Fruit fly (Drosophila melanogaster): ENCODE data around the gene mask.

Gene mask

DNA sequence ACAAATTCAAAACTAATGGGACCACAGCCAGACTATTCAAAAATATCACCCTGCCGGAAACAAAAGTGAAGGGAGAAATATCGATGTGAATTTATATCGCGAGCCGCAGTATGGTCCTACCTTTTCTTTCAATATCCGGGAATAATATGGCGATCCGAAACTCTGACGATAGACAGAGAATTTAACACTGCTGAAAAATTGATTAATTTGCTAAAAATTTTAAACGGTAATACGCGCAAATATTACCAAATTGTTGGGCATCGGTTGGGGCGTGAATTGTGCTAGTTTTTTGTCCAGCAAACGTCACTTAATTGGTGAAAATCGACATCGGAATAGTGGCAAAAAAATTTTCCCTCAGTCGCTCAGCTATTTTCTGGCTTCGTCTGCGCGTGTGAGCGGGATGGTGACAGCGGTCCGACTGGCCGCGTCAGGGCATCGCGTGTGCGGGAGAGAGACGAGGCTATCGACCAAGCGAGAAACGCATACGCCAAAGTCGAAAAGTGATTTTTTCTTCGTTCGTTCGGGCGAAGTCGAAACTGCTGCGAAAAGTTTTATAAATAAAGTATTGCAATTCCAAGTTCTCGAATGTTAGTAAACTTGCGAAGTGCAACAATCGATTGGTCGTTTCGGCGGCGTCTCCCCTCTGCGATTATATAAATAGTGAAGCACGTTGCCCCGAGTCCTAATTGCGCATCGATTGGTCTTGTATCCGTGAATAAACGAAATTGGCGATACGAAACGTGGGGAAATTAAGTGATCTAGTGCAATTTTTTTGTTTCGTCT lies at the start of gene mask:
TSS of gene mask (plus strand) at position 140 of the 783 bp plus-strand sequence.
- TF ChIP-seq CG8478 (optimal IDR thresholded peaks at IDR 0.05): no peak
- TF ChIP-seq CTCF (optimal IDR thresholded peaks at IDR 0.05): no peak

DNA sequence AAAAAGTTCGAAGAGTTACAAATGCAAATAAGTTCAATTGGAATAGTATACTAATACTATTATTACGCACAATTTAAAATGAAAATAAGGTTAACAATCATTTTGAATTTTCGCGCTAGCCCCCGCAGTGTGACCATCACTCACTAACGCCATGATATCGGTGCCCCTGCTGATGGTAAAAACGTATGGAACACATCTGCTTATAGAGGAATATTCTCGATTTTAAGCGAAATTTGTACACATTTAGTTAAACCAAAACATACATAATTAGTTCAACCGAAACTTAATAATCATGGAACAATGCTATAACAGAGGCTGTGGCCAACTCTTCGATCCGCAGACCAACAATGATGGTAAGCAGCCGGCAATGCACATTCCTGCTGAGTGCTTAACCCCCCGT lies 44.2 kb upstream of the mask start, which contains the start of gene mora:
TSS of gene mora (plus strand) at position 172 of the 400 bp plus-strand sequence.
- TF ChIP-seq CTCF (optimal IDR thresholded peaks at IDR 0.05): no peak
- no peak for TF ChIP-seq CG8478 (optimal IDR thresholded peaks at IDR 0.05)

DNA sequence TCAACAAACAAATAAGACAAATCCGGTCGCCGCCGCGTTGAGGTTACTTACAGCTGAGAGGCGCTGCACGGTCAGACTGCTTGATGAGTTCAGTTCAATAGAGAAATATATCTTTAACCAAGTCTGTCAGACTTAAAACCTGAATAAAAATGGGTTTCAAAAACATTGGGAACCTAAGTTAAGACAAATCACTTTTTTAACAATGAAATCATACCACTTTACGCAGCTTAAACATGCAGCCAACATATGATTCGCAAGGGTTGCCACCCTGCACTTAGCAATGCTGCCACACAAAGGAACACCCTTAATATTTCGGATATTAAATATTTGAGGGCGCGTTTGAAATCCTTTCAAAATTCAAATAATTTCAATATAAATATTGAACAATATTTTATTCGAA lies 41.7 kb upstream of the mask start, which contains the start of gene CG5515:
TSS of gene CG5515 (minus strand) at position 278 of the 400 bp plus-strand sequence.
- TF ChIP-seq CTCF (optimal IDR thresholded peaks at IDR 0.05) (no peak), CG8478 (optimal IDR thresholded peaks at IDR 0.05) (no peak)

DNA sequence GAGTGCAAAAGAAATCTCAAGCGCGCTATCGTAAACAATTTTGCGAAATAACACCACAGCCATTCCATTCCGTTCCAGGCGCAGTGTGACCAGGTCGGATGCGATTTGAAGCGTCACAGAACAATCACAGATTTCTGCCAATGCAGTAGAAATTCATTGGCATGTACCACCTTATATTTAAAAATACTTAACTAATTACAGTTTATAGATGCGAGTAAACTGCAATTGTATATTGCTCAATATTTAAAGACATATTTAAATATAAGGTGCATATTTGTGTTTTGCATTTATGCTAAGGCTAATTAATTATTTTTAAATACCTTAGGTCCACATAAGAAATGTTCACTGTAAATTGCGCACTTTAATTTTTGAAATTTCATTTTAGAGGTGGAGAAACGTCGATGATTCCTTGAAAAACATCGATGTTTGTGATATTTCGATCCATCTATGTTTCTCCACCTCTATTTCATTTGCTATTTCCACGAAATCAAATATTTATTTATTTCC lies 36.9 kb upstream of the mask start, which contains the start of the genes SMC6 and CG6204:
TSS of gene SMC6 (minus strand) at position 51 of the 507 bp plus-strand sequence.
TSS of gene CG6204 (plus strand) at position 460 of the 507 bp plus-strand sequence.
- no peak for TF ChIP-seq CTCF (optimal IDR thresholded peaks at IDR 0.05)
- no peak for TF ChIP-seq CG8478 (optimal IDR thresholded peaks at IDR 0.05)

DNA sequence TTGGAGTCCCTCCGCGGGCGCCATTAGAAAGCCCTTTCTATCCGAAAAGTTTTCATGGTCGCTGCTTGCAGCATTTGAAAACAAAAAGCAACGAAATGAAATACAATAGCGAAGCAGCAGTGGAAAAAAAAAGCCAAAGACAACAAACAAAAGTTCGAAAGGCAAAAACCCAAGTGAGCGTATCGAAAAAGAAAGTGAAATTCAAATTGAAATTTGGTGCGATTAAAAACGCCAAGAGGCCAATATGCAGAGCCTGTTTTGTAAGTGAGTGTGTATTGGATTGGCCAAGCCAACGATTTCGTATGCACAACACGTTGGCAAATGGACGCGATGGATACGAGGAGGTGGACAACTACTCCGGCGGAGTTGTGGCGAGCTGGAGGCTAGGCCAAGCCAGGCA lies 27.6 kb upstream of the mask start:
- no peak for TF ChIP-seq CG8478 (optimal IDR thresholded peaks at IDR 0.05)

DNA sequence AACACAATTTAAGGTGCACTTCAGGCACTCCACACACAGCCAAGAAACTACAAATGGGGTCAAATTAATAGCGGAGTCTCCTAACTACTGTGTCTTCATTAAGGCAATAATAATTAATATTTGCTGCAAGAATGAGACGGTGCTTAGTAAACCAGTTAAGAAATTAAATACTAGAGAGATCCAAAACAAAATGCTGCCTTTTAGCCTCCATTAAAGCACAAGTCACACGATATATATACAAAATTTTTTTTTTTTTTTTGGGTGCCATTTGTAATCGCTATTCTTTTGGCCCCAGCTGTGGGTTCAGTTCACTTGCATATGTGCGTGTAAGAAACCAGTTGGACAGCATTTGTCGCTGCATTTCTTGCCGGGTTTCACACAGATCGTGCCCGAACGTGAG lies 26.9 kb upstream of the mask start:
- no peak for TF ChIP-seq CTCF (optimal IDR thresholded peaks at IDR 0.05)
- TF ChIP-seq CG8478 (optimal IDR thresholded peaks at IDR 0.05): no peak

DNA sequence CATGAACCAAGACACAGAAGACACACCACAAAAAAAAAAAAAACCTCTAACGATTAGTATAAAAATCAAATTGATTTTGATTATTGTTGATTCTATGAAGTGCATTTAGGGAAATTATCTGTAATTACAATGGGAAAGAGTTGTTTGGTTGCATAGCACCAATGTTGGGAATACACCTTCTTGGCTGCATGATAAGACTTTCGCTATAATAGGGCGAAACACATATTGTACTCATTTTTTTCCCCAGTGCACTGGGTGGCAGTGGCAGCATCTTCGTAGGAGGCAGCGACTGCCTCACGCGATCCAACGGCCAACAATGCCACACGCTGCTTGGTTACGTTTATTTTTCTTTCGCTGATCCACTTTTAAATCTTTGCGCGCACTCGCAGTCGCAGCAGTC lies 26.3 kb upstream of the mask start:
- no peak for TF ChIP-seq CTCF (optimal IDR thresholded peaks at IDR 0.05)

DNA sequence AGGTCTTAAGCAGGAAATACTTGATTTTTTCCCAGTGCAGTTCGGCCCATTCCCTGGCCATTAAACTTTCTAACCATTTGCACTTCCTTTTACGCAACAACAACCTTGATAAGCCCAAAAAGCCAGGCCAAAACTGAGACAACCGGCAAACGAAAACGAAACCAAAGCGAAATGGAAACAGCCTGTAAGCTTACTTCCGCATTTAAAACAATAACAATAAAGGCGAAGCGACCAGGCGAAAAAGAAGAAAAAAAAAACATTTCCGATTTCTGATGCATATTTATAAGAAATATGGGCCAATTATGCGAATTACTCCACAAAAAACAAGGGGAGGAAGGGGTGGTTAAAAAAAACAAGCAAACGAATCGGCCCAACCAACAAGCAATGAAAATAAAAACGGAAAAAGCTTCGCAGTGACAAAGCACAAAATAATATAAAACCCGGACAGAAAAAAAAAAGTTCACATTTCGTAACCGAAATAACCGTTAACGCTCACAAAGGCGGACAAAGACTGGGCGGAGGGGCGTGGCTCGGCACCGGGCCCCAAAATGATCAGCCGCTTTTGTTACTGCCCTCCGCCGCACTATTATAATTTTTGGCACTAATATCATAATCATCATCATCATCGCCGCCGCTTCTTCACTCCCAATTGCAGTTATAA lies 25.0 kb upstream of the mask start:
- TF ChIP-seq CTCF (optimal IDR thresholded peaks at IDR 0.05) (no peak), CG8478 (optimal IDR thresholded peaks at IDR 0.05) (no peak)

DNA sequence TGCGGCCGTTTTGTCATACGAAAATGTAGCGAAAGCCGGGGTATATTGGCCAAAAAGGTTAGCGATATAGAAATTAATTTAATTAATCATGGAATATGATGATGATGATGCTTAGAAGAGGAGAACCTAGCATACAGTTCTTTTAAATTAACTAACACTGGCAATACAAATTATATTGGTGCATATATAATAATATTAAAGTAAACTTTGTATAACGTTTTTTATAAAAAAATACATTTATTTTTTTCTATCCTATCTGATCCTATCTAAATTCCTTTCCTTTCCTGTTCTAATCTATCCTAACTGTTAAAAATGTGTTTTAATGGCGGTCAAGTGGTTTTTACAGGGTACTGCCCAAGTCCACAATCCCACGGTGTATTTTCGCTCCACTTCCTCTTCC lies 24.4 kb upstream of the mask start:
- TF ChIP-seq CG8478 (optimal IDR thresholded peaks at IDR 0.05) (no peak), CTCF (optimal IDR thresholded peaks at IDR 0.05) (no peak)

DNA sequence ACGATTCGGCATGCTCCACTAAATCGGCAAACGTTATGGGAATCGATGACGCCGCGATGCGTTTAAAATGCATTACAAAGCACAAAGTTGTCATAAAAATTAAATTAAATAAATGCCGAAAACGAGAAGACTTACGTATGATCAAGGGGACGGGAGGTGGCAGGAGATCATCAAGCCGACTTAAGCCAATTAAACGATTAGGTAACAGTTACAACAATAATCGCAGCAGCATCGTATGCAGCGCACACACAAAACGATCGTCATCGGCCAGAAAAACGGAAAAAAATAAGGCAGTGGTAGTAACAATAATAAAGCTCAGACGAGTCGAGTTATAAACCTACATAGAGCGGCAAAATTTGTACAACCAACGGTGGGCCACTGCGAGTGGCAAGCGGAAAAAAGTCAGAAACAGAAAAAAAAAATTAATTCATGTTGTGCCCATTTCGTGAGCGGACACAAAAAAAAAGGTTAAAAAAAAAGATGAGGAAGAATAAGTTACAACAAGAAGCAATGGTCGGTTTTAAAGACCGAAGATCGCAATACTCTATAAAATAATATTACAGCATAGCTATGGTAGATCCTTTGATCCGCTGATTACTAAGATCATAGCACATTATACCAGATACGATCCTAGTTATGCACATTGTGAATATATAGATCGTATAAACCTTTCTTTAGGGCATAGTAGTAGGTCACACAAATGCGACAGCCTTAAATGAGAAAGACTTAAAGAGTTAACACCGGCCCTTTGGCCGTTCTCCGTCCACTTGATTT lies 23.8 kb upstream of the mask start:
- TF ChIP-seq CG8478 (optimal IDR thresholded peaks at IDR 0.05) (no peak), CTCF (optimal IDR thresholded peaks at IDR 0.05) (no peak)

DNA sequence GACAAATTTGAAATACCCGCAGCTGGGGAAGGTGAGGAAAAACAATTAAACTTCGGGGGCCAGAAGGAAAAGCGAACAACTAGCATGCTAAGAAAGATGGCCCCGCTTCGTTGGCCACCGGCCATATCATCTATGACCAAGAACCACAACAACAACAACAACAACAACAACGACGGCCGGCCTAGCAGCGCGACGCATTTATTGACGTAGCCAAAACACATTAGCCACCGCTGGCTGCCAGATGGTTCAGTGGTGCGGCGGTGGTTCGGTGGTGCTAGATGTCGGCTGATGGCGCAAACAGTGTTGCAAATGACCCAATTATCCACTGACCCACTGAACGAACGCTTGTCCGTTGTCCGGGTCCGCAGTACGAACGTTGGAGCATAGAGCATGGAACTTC lies 16.7 kb upstream of the mask start:
- no peak for TF ChIP-seq CTCF (optimal IDR thresholded peaks at IDR 0.05)
- no peak for TF ChIP-seq CG8478 (optimal IDR thresholded peaks at IDR 0.05)

DNA sequence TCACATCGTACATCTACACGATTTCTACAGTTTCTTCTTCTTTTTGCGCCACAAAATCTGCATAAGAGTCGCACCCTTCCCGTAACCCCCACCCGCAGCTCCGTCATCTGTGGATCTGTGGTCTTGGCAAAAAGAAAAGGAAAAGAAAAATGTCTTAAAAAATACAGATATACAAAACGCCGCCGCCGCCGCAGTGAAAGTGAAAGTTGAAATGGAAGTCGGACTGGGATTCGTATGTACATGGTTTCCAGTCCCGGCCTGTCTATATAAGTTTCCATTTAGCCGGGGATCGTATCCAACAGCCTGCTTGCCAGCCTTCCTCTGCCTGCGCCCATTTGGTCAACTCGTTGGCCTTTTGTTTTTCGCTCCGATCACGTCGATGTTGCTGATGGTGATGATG lies 14.3 kb upstream of the mask start:
- TF ChIP-seq CG8478 (optimal IDR thresholded peaks at IDR 0.05): no peak
- TF ChIP-seq CTCF (optimal IDR thresholded peaks at IDR 0.05): no peak

DNA sequence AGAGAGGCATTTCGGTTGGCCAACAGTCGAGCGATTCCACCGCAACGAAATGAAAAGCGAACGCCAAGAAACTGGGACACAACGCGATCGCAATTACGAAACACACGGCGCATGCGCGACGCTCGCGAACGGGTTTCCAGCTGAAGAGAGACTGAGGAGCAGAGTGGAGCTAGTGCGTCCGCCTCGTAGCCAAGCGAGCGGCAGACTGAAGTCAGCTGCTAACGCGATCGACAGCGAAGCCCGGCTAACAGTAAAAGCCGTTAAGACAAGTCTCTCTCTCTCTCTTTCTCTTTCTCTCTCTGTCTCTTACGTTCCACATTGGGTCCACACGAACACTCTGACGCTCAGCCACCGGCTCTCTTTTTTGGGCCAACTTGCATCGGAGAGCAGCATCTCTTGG lies 11.8 kb upstream of the mask start, which contains the start of gene CG17786:
TSS of gene CG17786 (minus strand) at position 154 of the 400 bp plus-strand sequence.
- TF ChIP-seq CG8478 (optimal IDR thresholded peaks at IDR 0.05) (no peak), CTCF (optimal IDR thresholded peaks at IDR 0.05) (no peak)

DNA sequence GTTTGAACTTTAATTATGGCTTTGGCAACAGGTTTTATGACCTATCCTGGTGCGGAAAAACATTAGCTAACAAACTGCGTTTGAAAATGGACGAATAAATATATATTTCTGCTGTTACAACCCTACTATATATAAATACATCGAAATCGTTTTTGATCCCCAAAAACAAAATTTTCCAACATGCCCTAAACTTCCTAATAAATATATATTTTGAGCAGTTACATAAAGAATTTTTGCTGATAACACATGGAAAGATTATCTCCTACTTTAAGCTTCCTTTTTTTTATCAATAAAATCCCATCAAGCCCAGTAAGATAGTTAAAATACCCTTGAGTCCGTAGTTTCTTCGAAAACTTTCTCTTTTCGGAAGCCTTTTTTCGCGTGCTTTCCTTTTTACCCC lies 11.3 kb upstream of the mask start:
- TF ChIP-seq CTCF (optimal IDR thresholded peaks at IDR 0.05): no peak
- TF ChIP-seq CG8478 (optimal IDR thresholded peaks at IDR 0.05): no peak

DNA sequence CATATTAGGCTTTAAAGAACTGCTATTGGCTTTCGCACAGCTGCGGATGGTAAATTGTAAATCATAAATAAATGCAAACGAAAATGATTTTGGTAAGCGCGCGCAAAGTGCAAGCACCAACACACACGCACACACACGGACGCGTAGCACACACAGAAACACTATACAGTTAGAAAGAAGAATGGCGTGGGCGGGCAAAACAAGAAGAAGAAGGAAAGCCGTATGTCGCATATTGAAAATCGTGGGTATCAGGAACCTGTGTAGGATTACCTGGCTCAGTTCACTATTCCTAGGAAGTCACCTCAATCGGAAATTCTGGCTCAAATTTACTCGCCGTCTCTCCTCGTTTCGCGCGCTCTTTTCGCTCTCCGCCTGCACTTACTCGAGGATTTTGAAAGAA lies 9.5 kb upstream of the mask start, which contains the start of gene cav:
TSS of gene cav (plus strand) at position 259 of the 400 bp plus-strand sequence.
- TF ChIP-seq CG8478 (optimal IDR thresholded peaks at IDR 0.05) (no peak), CTCF (optimal IDR thresholded peaks at IDR 0.05) (no peak)

Data from S2 (cell line).